Worm (Caenorhabditis elegans): ENCODE data around the gene copg-1.

The copg-1 gene

DNA sequence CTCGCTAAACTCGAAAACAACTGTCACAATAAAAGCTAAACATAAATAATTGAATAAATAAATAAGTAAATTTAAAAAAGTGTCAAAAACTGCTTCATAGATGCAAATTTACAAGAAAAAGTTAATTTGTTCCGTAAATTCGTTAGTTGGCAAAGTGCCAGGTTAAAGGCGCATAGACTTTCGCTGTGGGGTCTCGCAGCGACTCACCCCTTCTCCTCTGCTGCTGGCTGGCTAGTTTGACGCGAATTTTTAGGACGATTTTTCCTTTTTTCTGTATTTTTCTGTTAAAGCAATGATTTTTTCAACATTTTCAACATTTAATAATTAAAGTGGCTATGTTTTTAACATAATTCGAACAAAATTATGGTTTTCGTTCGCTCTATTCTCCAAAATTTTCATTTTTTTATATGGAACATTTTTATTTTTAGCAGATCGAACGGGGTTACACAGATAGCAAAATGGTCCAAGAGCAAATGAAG lies 24.5 kb downstream of the copg-1 start, which contains the start of gene rack-1:
Gene rack-1 (plus strand): TSS at position 429 of the 479 bp plus-strand sequence.
- TF ChIP-seq fkh-6 (tag; optimal IDR thresholded peaks at IDR 0.05), result no peak
- TF ChIP-seq nhr-232 (tag; optimal IDR thresholded peaks at IDR 0.05), result no peak
- no peak for TF ChIP-seq K02D7.2 (tag; optimal IDR thresholded peaks at IDR 0.05)
- TF ChIP-seq hlh-6 (tag; optimal IDR thresholded peaks at IDR 0.05), result no peak
- no peak for TF ChIP-seq nhr-11 (tag; optimal IDR thresholded peaks at IDR 0.05)
- no peak for TF ChIP-seq pha-2 (tag; optimal IDR thresholded peaks at IDR 0.05)
- TF ChIP-seq fax-1 (tag; optimal IDR thresholded peaks at IDR 0.05), result peak; percentile 3
- TF ChIP-seq T23F11.4 (GFP tag; optimal IDR thresholded peaks at IDR 0.05), result no peak
- TF ChIP-seq npax-4 (tag; optimal IDR thresholded peaks at IDR 0.05), result no peak
- TF ChIP-seq nfya-1 (tag; optimal IDR thresholded peaks at IDR 0.05), result peak; percentile 20
- TF ChIP-seq madf-2 (tag; optimal IDR thresholded peaks at IDR 0.05), result no peak
- TF ChIP-seq ahr-1 (tag; optimal IDR thresholded peaks at IDR 0.05), result no peak
- TF ChIP-seq ceh-48 (tag; optimal IDR thresholded peaks at IDR 0.05), result no peak
- TF ChIP-seq syd-9 (tag; optimal IDR thresholded peaks at IDR 0.05), result no peak
- TF ChIP-seq tbx-2 (tag; optimal IDR thresholded peaks at IDR 0.05), result no peak
- TF ChIP-seq che-1 (tag; optimal IDR thresholded peaks at IDR 0.05), result no peak
- no peak for TF ChIP-seq pros-1 (tag; optimal IDR thresholded peaks at IDR 0.05)
- no peak for TF ChIP-seq ceh-19 (GFP tag; optimal IDR thresholded peaks at IDR 0.05)
- no peak for TF ChIP-seq unc-55 (GFP tag; optimal IDR thresholded peaks at IDR 0.05)
- TF ChIP-seq pag-3 (tag; optimal IDR thresholded peaks at IDR 0.05; ENCODE audit: borderline replicate concordance), result no peak
- TF ChIP-seq ceh-30 (tag; optimal IDR thresholded peaks at IDR 0.05), result no peak
- TF ChIP-seq unc-42 (tag; optimal IDR thresholded peaks at IDR 0.05), result peak; percentile 66
- TF ChIP-seq eyg-1 (tag; optimal IDR thresholded peaks at IDR 0.05), result no peak
- no peak for TF ChIP-seq zip-5 (tag; optimal IDR thresholded peaks at IDR 0.05)
- peak; percentile 11 for TF ChIP-seq ceh-31 (tag; optimal IDR thresholded peaks at IDR 0.05)
- TF ChIP-seq ceh-14 (tag; optimal IDR thresholded peaks at IDR 0.05), result no peak
- TF ChIP-seq ceh-22 (tag; optimal IDR thresholded peaks at IDR 0.05), result no peak
- TF ChIP-seq ttx-3 (tag; optimal IDR thresholded peaks at IDR 0.05), result no peak
- no peak for TF ChIP-seq dmd-4 (tag; optimal IDR thresholded peaks at IDR 0.05; ENCODE audit: borderline replicate concordance)
- TF ChIP-seq odd-2 (tag; optimal IDR thresholded peaks at IDR 0.05), result no peak

DNA sequence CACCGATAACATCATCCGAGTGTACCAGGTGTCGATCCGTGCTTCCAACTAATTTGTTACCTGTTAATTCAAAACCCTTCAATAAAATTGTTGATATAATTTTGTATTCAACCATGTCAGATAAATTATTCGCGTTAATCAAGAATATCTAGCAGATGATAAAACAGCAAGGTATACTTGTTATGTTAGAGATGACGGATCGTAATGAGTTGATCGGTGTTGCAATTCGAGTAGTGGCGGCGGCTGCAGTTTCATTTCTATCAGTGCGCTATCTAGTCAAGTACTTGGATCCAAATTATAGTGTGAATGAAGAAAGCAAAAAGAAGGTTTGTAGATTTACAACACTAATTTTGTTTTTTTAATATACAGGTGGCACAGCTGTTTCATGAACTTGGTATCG lies 26.0 kb downstream of the copg-1 start, which contains the start of gene mspn-1:
Gene mspn-1 (plus strand): TSS at position 190 of the 400 bp plus-strand sequence.
- no peak for TF ChIP-seq T23F11.4 (GFP tag; optimal IDR thresholded peaks at IDR 0.05)

- TF ChIP-seq F13H6.1 (tag; optimal IDR thresholded peaks at IDR 0.05), result no peak
- peak; percentile 70 for TF ChIP-seq unc-55 (GFP tag; optimal IDR thresholded peaks at IDR 0.05)
- no peak for TF ChIP-seq lim-6 (tag; optimal IDR thresholded peaks at IDR 0.05)
- TF ChIP-seq hlh-30 (tag; optimal IDR thresholded peaks at IDR 0.05; ENCODE audit: insufficient read depth), result peak; percentile 83
- TF ChIP-seq nfya-1 (tag; optimal IDR thresholded peaks at IDR 0.05), result no peak
- no peak for TF ChIP-seq K02D7.2 (tag; optimal IDR thresholded peaks at IDR 0.05)
Observed at ce11 chrIV:10180133-10180749, 28.5 kb downstream of the copg-1 start, which contains the start of gene gta-1. Gene gta-1 (plus strand): TSS chrIV:10180660.

ce11 chrIV:10188505-10188904 lies 36.8 kb downstream of the copg-1 start:
- TF ChIP-seq unc-42 (tag; optimal IDR thresholded peaks at IDR 0.05), result peak; percentile 34
- TF ChIP-seq fax-1 (tag; optimal IDR thresholded peaks at IDR 0.05), result no peak
- TF ChIP-seq lim-6 (tag; optimal IDR thresholded peaks at IDR 0.05), result no peak

- peak; percentile 52 for TF ChIP-seq ceh-34 (tag; optimal IDR thresholded peaks at IDR 0.05)
- no peak for TF ChIP-seq ceh-30 (tag; optimal IDR thresholded peaks at IDR 0.05)
- TF ChIP-seq pha-4 (tag; optimal IDR thresholded peaks at IDR 0.05), result no peak
Observed at ce11 chrIV:10190586-10190985, 38.8 kb downstream of the copg-1 start.
